Worm (Caenorhabditis elegans) whole organism, L1 larva: ENCODE results near the gene col-172.

Experiments used
- ama-1 ChIP-seq: fragments of 150-350 bp; optimal IDR thresholded peaks from 2 replicates; lab custom pipeline; 2014
- blmp-1 ChIP-seq: fragments of 150-350 bp; optimal IDR thresholded peaks from 2 replicates; lab custom pipeline; 2014; ENCODE audit warnings: missing biosample characterization, missing genetic modification characterization
- dpl-1 ChIP-seq, 3 experiments: fragments of 150-350 bp in 2 of 3; sonication (generic microtip) in 1 of 3; optimal IDR thresholded peaks; 2 replicates each; lab custom pipeline; 2014 to 2017; ENCODE audit warnings: missing biosample characterization in 3 of 3, missing genetic modification characterization in 3 of 3, missing genetic modification reagents in 3 of 3
- fkh-10 ChIP-seq: sonication (generic microtip); optimal IDR thresholded peaks from 2 replicates; lab custom pipeline; 2017; ENCODE audit warnings: missing biosample characterization, missing genetic modification reagents, missing genetic modification characterization
- fkh-4 ChIP-seq: sonication (generic microtip); optimal IDR thresholded peaks from 2 replicates; lab custom pipeline; 2016; ENCODE audit warnings: missing compliant biosample characterization, missing genetic modification characterization, borderline replicate concordance

DNA sequence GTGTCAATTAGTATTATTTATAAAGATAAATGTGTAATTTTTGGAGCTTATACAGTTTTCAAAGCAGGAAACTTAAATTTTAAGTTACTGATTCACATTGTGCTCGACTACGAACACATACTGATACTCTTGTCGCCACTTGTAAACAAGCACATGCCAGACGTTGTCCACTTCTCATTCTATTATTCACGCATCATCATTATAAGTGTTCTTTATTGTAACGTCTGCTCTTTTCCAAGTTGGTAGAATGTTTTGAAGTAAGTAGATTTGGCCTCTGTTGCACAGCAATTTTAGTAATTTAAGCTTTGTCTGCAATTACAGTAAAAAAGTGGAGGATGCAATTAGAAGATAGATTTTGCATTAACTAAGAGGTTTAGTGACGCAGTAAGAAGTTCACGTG is 20.3 kb downstream of the col-172 start:
- TF ChIP-seq blmp-1 (no peak), fkh-10 (GFP tag; lab: Kevin White, UChicago) (no peak), fkh-4 (tag; lab: Kevin White, UChicago) (no peak), dpl-1 (GFP tag; optimal IDR thresholded peaks at IDR 0.05; lab: Kevin White, UChicago) (no peak), ama-1 (no peak)
